Fruit fly (Drosophila melanogaster) whole organism, pupa: ENCODE data around the gene Cad74A.

ENCODE experiments used
- CG10348 ChIP-seq: fragments of 200-800 bp; sonication (Bioruptor generic); IDR thresholded peaks from 2 replicates; pipeline ENCODE4 v1.3.6; 2022; ENCODE audit warnings: missing biosample characterization, missing genetic modification characterization
- CG12605 ChIP-seq: fragments of 200-800 bp; sonication (Bioruptor generic); IDR thresholded peaks from 2 replicates; pipeline ENCODE4 v1.3.6; 2022; ENCODE audit warnings: missing biosample characterization, missing genetic modification characterization
- CG13204 ChIP-seq: fragments of 200-800 bp; sonication (Bioruptor generic); optimal IDR thresholded peaks from 2 replicates; lab custom pipeline; 2018; ENCODE audit warnings: missing biosample characterization, mild to moderate bottlenecking, missing genetic modification characterization, moderate library complexity
- CG14655 ChIP-seq: fragments of 200-800 bp; sonication (Bioruptor generic); optimal IDR thresholded peaks from 3 replicates; lab custom pipeline; 2017; ENCODE audit warnings: mild to moderate bottlenecking, missing biosample characterization, missing genetic modification reagents, missing genetic modification characterization
- CG15710 ChIP-seq: fragments of 200-800 bp; sonication (Bioruptor generic); optimal IDR thresholded peaks from 2 replicates; lab custom pipeline; 2018; ENCODE audit warnings: missing biosample characterization, mild to moderate bottlenecking, missing genetic modification characterization, moderate library complexity
- CG17806 ChIP-seq: fragments of 200-800 bp; sonication (Bioruptor generic); optimal IDR thresholded peaks from 2 replicates; lab custom pipeline; 2018; ENCODE audit warnings: missing biosample characterization, mild to moderate bottlenecking, missing genetic modification characterization, moderate library complexity
- CG32121 ChIP-seq: fragments of 200-800 bp; sonication (Bioruptor generic); IDR thresholded peaks from 2 replicates; pipeline ENCODE4 v1.3.6; 2022; ENCODE audit warnings: missing biosample characterization, missing genetic modification characterization
- CG34367 ChIP-seq: fragments of 200-800 bp; sonication (Bioruptor generic); optimal IDR thresholded peaks from 2 replicates; lab custom pipeline; 2018; ENCODE audit warnings: missing biosample characterization, mild to moderate bottlenecking, missing genetic modification characterization
- CG4496 ChIP-seq: fragments of 200-800 bp; sonication (Bioruptor generic); IDR thresholded peaks from 3 replicates; pipeline ENCODE4 v1.3.6; 2022; ENCODE audit warnings: missing biosample characterization, missing genetic modification characterization
- CG8159 ChIP-seq: fragments of 200-800 bp; sonication (Bioruptor generic); optimal IDR thresholded peaks from 3 replicates; lab custom pipeline; 2018; ENCODE audit warnings: missing biosample characterization, mild to moderate bottlenecking, missing genetic modification characterization, moderate library complexity
- CG8301 ChIP-seq: fragments of 200-800 bp; sonication (Bioruptor generic); optimal IDR thresholded peaks from 2 replicates; lab custom pipeline; 2018; ENCODE audit warnings: missing biosample characterization, mild to moderate bottlenecking, missing genetic modification characterization
- CG9948 ChIP-seq: fragments of 200-800 bp; sonication (Bioruptor generic); optimal IDR thresholded peaks from 2 replicates; lab custom pipeline; 2018; ENCODE audit warnings: missing biosample characterization, mild to moderate bottlenecking, missing genetic modification characterization, moderate library complexity
- D1 ChIP-seq: fragments of 200-800 bp; sonication (Bioruptor generic); optimal IDR thresholded peaks from 2 replicates; lab custom pipeline; 2018; ENCODE audit warnings: missing biosample characterization, mild to moderate bottlenecking, missing genetic modification characterization, moderate library complexity
- EcR ChIP-seq: fragments of 200-800 bp; sonication (Bioruptor generic); optimal IDR thresholded peaks from 3 replicates; lab custom pipeline; 2019; ENCODE audit warnings: missing biosample characterization, missing genetic modification characterization, mild to moderate bottlenecking, moderate library complexity, missing genetic modification reagents
- Ets98B ChIP-seq: fragments of 200-800 bp; sonication (Bioruptor generic); IDR thresholded peaks from 2 replicates; pipeline ENCODE4 v1.3.6; 2022; ENCODE audit warnings: missing biosample characterization, missing genetic modification characterization
- Pif1A ChIP-seq: fragments of 200-800 bp; sonication (Bioruptor generic); optimal IDR thresholded peaks from 3 replicates; lab custom pipeline; 2016; ENCODE audit warnings: missing biosample characterization, missing genetic modification characterization
- Pif1B ChIP-seq: fragments of 200-800 bp; sonication (Bioruptor generic); optimal IDR thresholded peaks from 3 replicates; lab custom pipeline; 2016; ENCODE audit warnings: missing biosample characterization, missing genetic modification characterization
- Snoo ChIP-seq: fragments of 200-800 bp; sonication (Bioruptor generic); optimal IDR thresholded peaks from 3 replicates; lab custom pipeline; 2017; ENCODE audit warnings: missing biosample characterization, mild to moderate bottlenecking, missing genetic modification characterization, inconsistent platforms
- fd96Ca ChIP-seq: fragments of 200-800 bp; sonication (Bioruptor generic); IDR thresholded peaks from 3 replicates; pipeline ENCODE4 v1.3.6; 2022; ENCODE audit warnings: missing biosample characterization, missing genetic modification characterization
- gl ChIP-seq: fragments of 200-800 bp; sonication (Bioruptor generic); optimal IDR thresholded peaks from 2 replicates; lab custom pipeline; 2018; ENCODE audit warnings: missing biosample characterization, mild to moderate bottlenecking, missing genetic modification characterization
- rn ChIP-seq: fragments of 200-800 bp; sonication (Bioruptor generic); IDR thresholded peaks from 2 replicates; pipeline ENCODE4 v1.3.6; 2022; ENCODE audit warnings: missing biosample characterization, missing genetic modification characterization

Gene Cad74A

DNA sequence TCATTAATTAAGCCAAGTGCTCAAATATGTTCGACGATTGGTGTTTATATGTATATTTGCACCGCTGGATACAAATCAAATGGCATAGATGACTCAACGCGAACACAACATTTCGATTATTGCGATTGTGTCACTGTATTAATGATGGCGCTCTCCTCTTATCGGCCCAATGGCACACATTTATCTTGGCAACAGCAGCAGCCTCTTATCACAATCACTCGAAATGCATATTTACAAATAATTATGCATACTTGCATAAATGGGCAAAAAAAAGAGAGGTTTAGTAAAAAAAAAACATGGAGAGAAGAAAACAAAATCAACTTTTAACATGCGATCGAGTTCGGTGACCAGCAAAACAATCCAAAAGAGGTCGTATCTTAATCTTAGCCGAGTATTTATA is 31.9 kb upstream of the Cad74A start:
- TF ChIP-seq CG17806 (tag; lab: Kevin White, UChicago) (no peak), CG34367 (tag; lab: Kevin White, UChicago) (no peak), fd96Ca (GFP tag; lab: Robert Waterston, UW) (no peak), Pif1B (no peak), Snoo (tag; lab: Kevin White, UChicago) (no peak), CG10348 (GFP tag; lab: Robert Waterston, UW) (no peak), CG8159 (tag; lab: Kevin White, UChicago) (no peak), EcR (GFP tag; lab: Kevin White, UChicago) (no peak), CG9948 (tag; lab: Kevin White, UChicago) (no peak), CG14655 (GFP tag; lab: Kevin White, UChicago) (no peak), CG13204 (GFP tag; lab: Kevin White, UChicago) (no peak), gl (tag; lab: Kevin White, UChicago) (no peak), rn (GFP tag; lab: Robert Waterston, UW) (no peak), Pif1A (GFP tag; lab: Kevin White, UChicago) (no peak), CG8301 (tag; lab: Kevin White, UChicago) (no peak), Ets98B (GFP tag; lab: Robert Waterston, UW) (no peak), CG32121 (GFP tag; lab: Robert Waterston, UW) (no peak), CG4496 (GFP tag; lab: Robert Waterston, UW) (no peak), D1 (tag; lab: Kevin White, UChicago) (no peak), CG12605 (no peak)

DNA sequence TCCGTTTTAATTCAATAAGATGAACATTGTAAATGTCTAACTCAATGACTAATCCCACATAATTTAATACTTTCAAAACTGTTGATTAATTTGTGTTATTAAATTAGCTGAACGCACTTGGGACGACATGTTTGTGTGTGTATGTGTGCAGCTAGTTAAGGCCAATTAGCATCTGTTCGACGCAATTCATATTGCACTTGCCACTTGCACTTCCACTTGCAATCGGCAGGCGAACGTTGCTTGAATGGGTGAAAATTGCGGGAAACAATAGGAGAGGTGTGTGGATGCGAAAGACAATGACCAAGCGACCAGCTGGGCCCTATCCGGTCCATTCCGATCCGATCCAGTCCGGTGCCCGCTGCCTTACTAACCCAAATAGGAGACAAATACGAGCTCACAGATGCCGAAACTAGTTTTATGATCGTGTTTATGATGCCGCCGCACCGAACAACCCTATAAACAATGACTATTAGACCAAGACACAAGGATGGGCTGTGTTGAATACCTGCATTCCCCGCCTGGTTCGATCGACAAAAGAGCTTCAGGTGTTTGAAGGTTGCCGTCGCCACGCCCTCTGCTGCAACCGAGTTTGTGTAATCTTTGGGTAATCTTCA is 28.3 kb upstream of the Cad74A start:
- TF ChIP-seq fd96Ca (GFP tag; lab: Robert Waterston, UW), result no peak
- no peak for TF ChIP-seq Snoo (tag; lab: Kevin White, UChicago)
- no peak for TF ChIP-seq CG15710 (tag; lab: Kevin White, UChicago)
- TF ChIP-seq Pif1B, result no peak
- TF ChIP-seq CG17806 (tag; lab: Kevin White, UChicago), result no peak
- TF ChIP-seq CG12605, result no peak
- no peak for TF ChIP-seq gl (tag; lab: Kevin White, UChicago)
- no peak for TF ChIP-seq D1 (tag; lab: Kevin White, UChicago)
- no peak for TF ChIP-seq CG9948 (tag; lab: Kevin White, UChicago)
- TF ChIP-seq CG32121 (GFP tag; lab: Robert Waterston, UW), result no peak
- no peak for TF ChIP-seq CG34367 (tag; lab: Kevin White, UChicago)
- TF ChIP-seq CG4496 (GFP tag; lab: Robert Waterston, UW), result no peak
- TF ChIP-seq Pif1A (GFP tag; lab: Kevin White, UChicago), result no peak
- TF ChIP-seq, all 21 proteins: peak for 0

DNA sequence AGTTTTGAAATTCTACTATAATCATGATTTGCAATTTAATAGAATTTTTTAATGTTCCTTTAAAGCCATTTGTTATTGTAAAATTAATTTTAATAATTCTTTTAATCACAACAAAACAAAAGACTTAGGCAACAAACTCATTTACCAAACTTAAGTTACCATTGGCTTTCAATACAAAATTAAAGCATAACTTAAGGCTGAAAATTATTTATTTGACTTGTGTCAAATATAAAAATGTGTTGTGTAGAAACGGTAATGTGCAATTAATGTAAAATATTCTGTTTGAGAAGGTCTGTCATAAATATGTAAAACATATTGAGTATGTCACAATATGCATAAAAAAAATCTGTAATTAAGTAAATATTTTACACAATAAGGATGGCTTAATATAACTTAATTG is 27.7 kb upstream of the Cad74A start:
- TF ChIP-seq D1 (tag; lab: Kevin White, UChicago) (peak; percentile 77), Pif1A (GFP tag; lab: Kevin White, UChicago) (no peak), Ets98B (GFP tag; lab: Robert Waterston, UW) (no peak)

DNA sequence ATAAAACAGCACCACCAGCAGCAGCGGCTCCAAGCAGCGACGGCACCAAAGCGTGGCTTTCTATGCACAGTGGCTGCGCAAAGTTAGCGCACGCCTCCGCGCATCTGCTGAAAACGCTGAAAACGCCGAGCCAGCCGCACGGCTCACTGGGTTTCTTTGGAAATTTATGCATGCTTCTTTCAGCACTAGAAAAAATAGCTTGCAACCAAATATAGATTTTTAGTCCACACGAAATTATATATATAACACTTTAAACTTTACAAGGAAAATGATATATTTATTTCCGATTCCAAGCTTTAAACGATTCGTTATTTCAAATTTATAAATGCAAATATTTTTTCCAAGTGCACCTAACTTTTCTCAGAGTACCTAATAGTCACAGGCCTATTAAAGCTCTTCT is 25.3 kb upstream of the Cad74A start:
- TF ChIP-seq Pif1B, result peak; percentile 3
- no peak for TF ChIP-seq CG10348 (GFP tag; lab: Robert Waterston, UW)
- peak; percentile 11 for TF ChIP-seq Pif1A (GFP tag; lab: Kevin White, UChicago)
- peak; percentile 76 for TF ChIP-seq CG14655 (GFP tag; lab: Kevin White, UChicago)
- TF ChIP-seq rn (GFP tag; lab: Robert Waterston, UW), result no peak
- no peak for TF ChIP-seq EcR (GFP tag; lab: Kevin White, UChicago)
- peak; percentile 83 for TF ChIP-seq CG4496 (GFP tag; lab: Robert Waterston, UW)
- no peak for TF ChIP-seq CG15710 (tag; lab: Kevin White, UChicago)
- TF ChIP-seq CG12605, result no peak
- no peak for TF ChIP-seq CG9948 (tag; lab: Kevin White, UChicago)
- TF ChIP-seq CG8301 (tag; lab: Kevin White, UChicago), result peak; percentile 68
- TF ChIP-seq fd96Ca (GFP tag; lab: Robert Waterston, UW), result no peak

DNA sequence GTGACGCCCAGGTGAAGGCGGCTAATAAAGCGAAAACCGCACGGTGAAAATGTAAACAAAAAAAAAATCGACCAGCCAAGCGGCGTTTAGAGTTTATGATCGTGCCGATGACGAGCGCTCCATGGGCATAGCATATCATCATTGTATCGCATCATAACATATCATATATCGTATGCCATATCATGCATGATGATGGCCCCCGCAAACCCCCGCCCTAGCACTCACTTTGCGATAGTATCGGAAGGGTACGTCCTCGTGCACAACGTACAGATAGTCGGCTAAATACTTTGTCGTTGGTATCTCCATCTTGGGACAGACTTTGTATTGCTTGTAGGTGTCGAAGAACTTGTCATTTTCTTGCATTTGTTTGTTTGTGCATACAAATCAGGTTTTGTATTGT is 23.9 kb upstream of the Cad74A start:
- TF ChIP-seq gl (tag; lab: Kevin White, UChicago) (no peak), CG9948 (tag; lab: Kevin White, UChicago) (no peak), CG15710 (tag; lab: Kevin White, UChicago) (no peak), CG14655 (GFP tag; lab: Kevin White, UChicago) (no peak), CG4496 (GFP tag; lab: Robert Waterston, UW) (0 out of 3 replicates have a peak, but pooled peaks have one; percentile 21), CG12605 (no peak), EcR (GFP tag; lab: Kevin White, UChicago) (no peak), CG34367 (tag; lab: Kevin White, UChicago) (no peak)

DNA sequence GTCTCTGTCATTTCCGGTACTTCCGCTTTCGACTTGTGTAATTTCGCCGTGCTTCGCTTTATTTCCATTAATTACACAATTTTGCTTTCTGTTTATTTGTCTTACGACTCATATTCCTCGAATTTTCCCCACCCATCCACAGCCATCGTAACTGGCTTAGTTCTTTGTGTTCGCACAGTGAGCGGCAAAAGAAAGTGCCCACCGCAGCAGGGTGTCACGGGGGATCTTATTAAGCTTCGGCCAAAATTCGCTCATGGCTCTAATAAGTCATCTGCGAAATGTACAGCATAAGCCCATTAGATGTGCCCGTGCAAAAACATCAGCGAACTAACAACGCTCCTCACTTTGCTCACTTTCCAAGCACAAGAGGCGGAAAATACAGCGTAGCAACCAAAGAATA is 23.1 kb upstream of the Cad74A start:
- TF ChIP-seq CG12605 (no peak), CG14655 (GFP tag; lab: Kevin White, UChicago) (no peak), EcR (GFP tag; lab: Kevin White, UChicago) (no peak), CG17806 (tag; lab: Kevin White, UChicago) (no peak), CG34367 (tag; lab: Kevin White, UChicago) (no peak), gl (tag; lab: Kevin White, UChicago) (no peak), CG4496 (GFP tag; lab: Robert Waterston, UW) (no peak), Pif1A (GFP tag; lab: Kevin White, UChicago) (no peak), rn (GFP tag; lab: Robert Waterston, UW) (no peak), CG32121 (GFP tag; lab: Robert Waterston, UW) (no peak), CG8301 (tag; lab: Kevin White, UChicago) (no peak), CG13204 (GFP tag; lab: Kevin White, UChicago) (no peak), Pif1B (no peak), D1 (tag; lab: Kevin White, UChicago) (no peak), Snoo (tag; lab: Kevin White, UChicago) (no peak), CG9948 (tag; lab: Kevin White, UChicago) (no peak), Ets98B (GFP tag; lab: Robert Waterston, UW) (no peak), CG8159 (tag; lab: Kevin White, UChicago) (no peak), CG15710 (tag; lab: Kevin White, UChicago) (no peak)
